Worm (Caenorhabditis elegans) whole organism, mixed stage, embryonic: Measurements from ENCODE around the gene H05C05.1.

Source experiments
- blmp-1 ChIP-seq: fragments of 150-350 bp; optimal IDR thresholded peaks from 2 replicates; lab custom pipeline; 2014; ENCODE audit warnings: missing biosample characterization, missing genetic modification characterization
- ceh-83 ChIP-seq: fragments of 200-800 bp; sonication (Bioruptor generic); optimal IDR thresholded peaks from 2 replicates; lab custom pipeline; 2018; ENCODE audit warnings: mild to moderate bottlenecking, missing genetic modification characterization, missing compliant biosample characterization
- ces-1 ChIP-seq: fragments of 150-350 bp; optimal IDR thresholded peaks from 2 replicates; lab custom pipeline; 2014; ENCODE audit warnings: missing biosample characterization, missing genetic modification reagents, missing genetic modification characterization
- lsy-2 ChIP-seq: fragments of 150-350 bp; optimal IDR thresholded peaks from 2 replicates; lab custom pipeline; 2014; ENCODE audit warnings: missing biosample characterization, missing genetic modification characterization
- nhr-28 ChIP-seq: fragments of 150-350 bp; optimal IDR thresholded peaks from 2 replicates; lab custom pipeline; 2014; ENCODE audit warnings: missing biosample characterization, missing genetic modification characterization
- nhr-76 ChIP-seq: sonication (generic microtip); optimal IDR thresholded peaks from 2 replicates; lab custom pipeline; 2017; ENCODE audit warnings: missing biosample characterization, missing genetic modification characterization
- pha-4 ChIP-seq: fragments of 150-350 bp; optimal IDR thresholded peaks from 2 replicates; lab custom pipeline; 2018; ENCODE audit warnings: missing biosample characterization, missing genetic modification reagents, missing genetic modification characterization
- snpc-4 ChIP-seq: fragments of 150-350 bp; optimal IDR thresholded peaks from 2 replicates; lab custom pipeline; 2014; ENCODE audit warnings: missing biosample characterization, missing genetic modification characterization
- unc-39 ChIP-seq: fragments of 150-350 bp; optimal IDR thresholded peaks from 2 replicates; lab custom pipeline; 2014; ENCODE audit warnings: missing biosample characterization, missing genetic modification characterization
- unc-62 ChIP-seq: fragments of 150-350 bp; optimal IDR thresholded peaks from 2 replicates; lab custom pipeline; 2014; ENCODE audit warnings: missing biosample characterization, missing genetic modification reagents, missing genetic modification characterization
- ztf-11 ChIP-seq: fragments of 150-350 bp; optimal IDR thresholded peaks from 2 replicates; lab custom pipeline; 2014; ENCODE audit warnings: missing biosample characterization, missing genetic modification characterization

DNA sequence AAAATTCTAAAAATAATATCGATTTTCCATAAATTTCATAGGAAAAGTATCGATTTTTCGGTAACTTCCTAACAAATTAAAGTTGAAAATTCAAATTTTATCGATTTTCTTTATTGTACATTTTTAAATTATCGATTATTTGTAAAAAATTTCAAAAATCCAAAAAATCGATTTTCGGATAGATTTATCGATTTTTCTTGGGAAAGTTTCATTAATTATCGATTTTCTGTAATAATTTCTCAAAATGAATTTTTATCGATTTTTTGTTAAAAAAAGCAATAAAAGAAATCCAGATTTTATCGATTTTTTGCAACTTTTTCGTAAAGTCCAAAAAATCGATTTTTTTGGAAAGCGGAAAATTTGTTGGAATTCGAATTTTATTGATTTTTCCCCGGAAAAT is 47.0 kb downstream of the H05C05.1 start:
- TF ChIP-seq nhr-28 (tag; lab: Kevin White, UChicago) (no peak), ceh-83 (GFP tag; lab: Kevin White, UChicago) (no peak), unc-39 (tag; lab: Kevin White, UChicago) (no peak), unc-62 (no peak), ces-1 (no peak), ztf-11 (no peak), lsy-2 (tag; lab: Kevin White, UChicago) (no peak), blmp-1 (no peak), pha-4 (tag; lab: Kevin White, UChicago) (no peak), snpc-4 (tag; lab: Kevin White, UChicago) (no peak), nhr-76 (tag; lab: Kevin White, UChicago) (no peak)
